Worm (Caenorhabditis elegans) whole organism, L1 larva: ENCODE data around the gene lin-14.

Experiments
- C34B4.2 ChIP-seq: sonication (generic microtip); optimal IDR thresholded peaks from 2 replicates; lab custom pipeline; 2017; ENCODE audit warnings: mild to moderate bottlenecking, missing genetic modification characterization, missing compliant biosample characterization
- F16B12.6 ChIP-seq: fragments of 150-350 bp; optimal IDR thresholded peaks from 2 replicates; lab custom pipeline; 2014; ENCODE audit warnings: missing biosample characterization, missing genetic modification characterization
- Y116A8C.19 ChIP-seq: sonication (generic microtip); optimal IDR thresholded peaks from 2 replicates; lab custom pipeline; 2016; ENCODE audit warnings: missing compliant biosample characterization, missing genetic modification characterization, borderline replicate concordance
- alr-1 ChIP-seq: fragments of 200-800 bp; sonication (Bioruptor generic); optimal IDR thresholded peaks from 2 replicates; lab custom pipeline; 2018; ENCODE audit warnings: borderline replicate concordance, mild to moderate bottlenecking, missing genetic modification characterization, missing compliant biosample characterization
- aly-2 ChIP-seq: fragments of 150-350 bp; optimal IDR thresholded peaks from 2 replicates; lab custom pipeline; 2014; ENCODE audit warnings: missing biosample characterization, missing genetic modification characterization
- blmp-1 ChIP-seq: fragments of 150-350 bp; optimal IDR thresholded peaks from 2 replicates; lab custom pipeline; 2014; ENCODE audit warnings: missing biosample characterization, missing genetic modification characterization
- ceh-63 ChIP-seq: fragments of 200-800 bp; sonication (Bioruptor generic); optimal IDR thresholded peaks from 2 replicates; lab custom pipeline; 2018; ENCODE audit warnings: mild to moderate bottlenecking, missing genetic modification characterization, missing compliant biosample characterization
- ceh-8 ChIP-seq: fragments of 200-800 bp; sonication (Bioruptor generic); optimal IDR thresholded peaks from 2 replicates; lab custom pipeline; 2018; ENCODE audit warnings: mild to moderate bottlenecking, missing genetic modification characterization, moderate library complexity, missing compliant biosample characterization
- ceh-88 ChIP-seq: fragments of 200-800 bp; sonication (Bioruptor generic); IDR thresholded peaks from 2 replicates; pipeline ENCODE4 v1.3.6; 2022; ENCODE audit warnings: missing genetic modification characterization, missing compliant biosample characterization
- ces-1 ChIP-seq: fragments of 150-350 bp; optimal IDR thresholded peaks from 2 replicates; lab custom pipeline; 2014; ENCODE audit warnings: missing biosample characterization, missing genetic modification reagents, missing genetic modification characterization
- dsc-1 ChIP-seq: sonication (generic microtip); optimal IDR thresholded peaks from 2 replicates; lab custom pipeline; 2016; ENCODE audit warnings: mild to moderate bottlenecking, missing genetic modification characterization, missing compliant biosample characterization
- efl-3 ChIP-seq: fragments of 200-800 bp; sonication (Bioruptor generic); optimal IDR thresholded peaks from 2 replicates; lab custom pipeline; 2018; ENCODE audit warnings: mild to moderate bottlenecking, missing genetic modification characterization, missing compliant biosample characterization
- egl-13 ChIP-seq: sonication (generic microtip); optimal IDR thresholded peaks from 2 replicates; lab custom pipeline; 2016; ENCODE audit warnings: missing genotype, missing genetic modification reagents, missing genetic modification characterization, missing compliant biosample characterization
- elt-2 ChIP-seq: sonication (generic microtip); optimal IDR thresholded peaks from 2 replicates; lab custom pipeline; 2016; ENCODE audit warnings: missing genetic modification characterization, mild to moderate bottlenecking, inconsistent platforms, missing compliant biosample characterization, missing genetic modification reagents
- elt-3 ChIP-seq, 6 experiments: fragments of 150-350 bp in 1 of 6; sonication (generic microtip); optimal IDR thresholded peaks; 2 replicates each; lab custom pipeline; 2017 to 2018; ENCODE audit warnings: missing biosample characterization in 6 of 6, missing genetic modification characterization in 6 of 6, inconsistent platforms in 1 of 6
- fkh-10 ChIP-seq: sonication (generic microtip); optimal IDR thresholded peaks from 2 replicates; lab custom pipeline; 2017; ENCODE audit warnings: missing biosample characterization, missing genetic modification reagents, missing genetic modification characterization
- hlh-17 ChIP-seq: fragments of 200-800 bp; sonication (Bioruptor generic); optimal IDR thresholded peaks from 2 replicates; lab custom pipeline; 2018; ENCODE audit warnings: missing genetic modification characterization, mild to moderate bottlenecking, missing compliant biosample characterization, moderate library complexity, borderline replicate concordance
- hpl-2 ChIP-seq: fragments of 150-350 bp; optimal IDR thresholded peaks from 2 replicates; lab custom pipeline; 2014; ENCODE audit warnings: missing biosample characterization, missing genetic modification reagents, missing genetic modification characterization
- irx-1 ChIP-seq: sonication (generic microtip); optimal IDR thresholded peaks from 2 replicates; lab custom pipeline; 2016; ENCODE audit warnings: missing genetic modification characterization, missing compliant biosample characterization
- lin-14 ChIP-seq: fragments of 200-800 bp; sonication (Bioruptor generic); optimal IDR thresholded peaks from 2 replicates; lab custom pipeline; 2018; ENCODE audit warnings: mild to moderate bottlenecking, missing genetic modification characterization, moderate library complexity, missing compliant biosample characterization
- lin-15B ChIP-seq: fragments of 150-350 bp; sonication (generic microtip); optimal IDR thresholded peaks from 3 replicates; lab custom pipeline; 2014; ENCODE audit warnings: missing biosample characterization, missing genetic modification characterization
- lin-35 ChIP-seq, 2 experiments: fragments of 150-350 bp; optimal IDR thresholded peaks; 2 replicates each; lab custom pipeline; 2014; ENCODE audit warnings: missing biosample characterization in 2 of 2, missing genetic modification characterization in 2 of 2, missing genetic modification reagents in 2 of 2
- lin-39 ChIP-seq: fragments of 150-350 bp; optimal IDR thresholded peaks from 2 replicates; lab custom pipeline; 2014; ENCODE audit warnings: missing biosample characterization, missing genetic modification reagents, missing genetic modification characterization
- lir-3 ChIP-seq: sonication (generic microtip); optimal IDR thresholded peaks from 2 replicates; lab custom pipeline; 2016; ENCODE audit warnings: mild to moderate bottlenecking, missing genetic modification characterization, moderate library complexity, missing compliant biosample characterization; ENCODE audit not compliant: poor library complexity
- mdl-1 ChIP-seq, 2 experiments: fragments of 150-350 bp; optimal IDR thresholded peaks; 2 replicates each; lab custom pipeline; 2014 to 2017; ENCODE audit warnings: missing biosample characterization in 2 of 2, missing genetic modification characterization in 2 of 2, inconsistent platforms in 1 of 2
- nhr-19 ChIP-seq: fragments of 200-800 bp; sonication (Bioruptor generic); conservative IDR thresholded peaks from 2 replicates; pipeline ENCODE4 v1.3.6; 2022; ENCODE audit warnings: missing genetic modification characterization, missing compliant biosample characterization
- nhr-20 ChIP-seq: sonication (generic microtip); optimal IDR thresholded peaks from 2 replicates; lab custom pipeline; 2016; ENCODE audit warnings: mild to moderate bottlenecking, missing genetic modification characterization, missing compliant biosample characterization
- nhr-237 ChIP-seq: fragments of 150-350 bp; optimal IDR thresholded peaks from 2 replicates; lab custom pipeline; 2014; ENCODE audit warnings: missing biosample characterization, missing genetic modification characterization
- nhr-28 ChIP-seq: fragments of 150-350 bp; optimal IDR thresholded peaks from 2 replicates; lab custom pipeline; 2014; ENCODE audit warnings: missing biosample characterization, missing genetic modification characterization
- nhr-47 ChIP-seq: sonication (generic microtip); optimal IDR thresholded peaks from 2 replicates; lab custom pipeline; 2016; ENCODE audit warnings: mild to moderate bottlenecking, missing genetic modification characterization, moderate library complexity, missing compliant biosample characterization
- nhr-71 ChIP-seq: sonication (generic microtip); optimal IDR thresholded peaks from 2 replicates; lab custom pipeline; 2016; ENCODE audit warnings: mild to moderate bottlenecking, missing genetic modification characterization, moderate library complexity, missing compliant biosample characterization
- nhr-77 ChIP-seq: fragments of 150-350 bp; optimal IDR thresholded peaks from 2 replicates; lab custom pipeline; 2014; ENCODE audit warnings: missing biosample characterization, missing genetic modification characterization
- nhr-84 ChIP-seq: sonication (generic microtip); optimal IDR thresholded peaks from 2 replicates; lab custom pipeline; 2017; ENCODE audit warnings: missing biosample characterization, missing genetic modification characterization
- pax-3 ChIP-seq: fragments of 200-800 bp; sonication (Bioruptor generic); optimal IDR thresholded peaks from 2 replicates; lab custom pipeline; 2018; ENCODE audit warnings: mild to moderate bottlenecking, missing genetic modification characterization, moderate library complexity, missing compliant biosample characterization
- skn-1 ChIP-seq: fragments of 150-350 bp; optimal IDR thresholded peaks from 2 replicates; lab custom pipeline; 2014; ENCODE audit warnings: missing biosample characterization, missing genetic modification characterization
- snpc-4 ChIP-seq: fragments of 150-350 bp; optimal IDR thresholded peaks from 2 replicates; lab custom pipeline; 2014; ENCODE audit warnings: missing biosample characterization, missing genetic modification characterization
- snu-23 ChIP-seq: sonication (generic microtip); optimal IDR thresholded peaks from 2 replicates; lab custom pipeline; 2016; ENCODE audit warnings: missing genetic modification characterization, missing compliant biosample characterization
- sox-4 ChIP-seq: sonication (generic microtip); optimal IDR thresholded peaks from 2 replicates; lab custom pipeline; 2016; ENCODE audit warnings: missing genetic modification characterization, missing compliant biosample characterization
- sup-37 ChIP-seq: fragments of 200-800 bp; sonication (Bioruptor generic); optimal IDR thresholded peaks from 2 replicates; lab custom pipeline; 2018; ENCODE audit warnings: mild to moderate bottlenecking, missing genetic modification characterization, missing compliant biosample characterization
- swsn-7 ChIP-seq: sonication (generic microtip); optimal IDR thresholded peaks from 2 replicates; lab custom pipeline; 2016; ENCODE audit warnings: missing genetic modification characterization, missing compliant biosample characterization
- tbx-2 ChIP-seq: sonication (generic microtip); optimal IDR thresholded peaks from 2 replicates; lab custom pipeline; 2016; ENCODE audit warnings: missing genetic modification characterization, missing compliant biosample characterization
- tlp-1 ChIP-seq: fragments of 150-350 bp; optimal IDR thresholded peaks from 2 replicates; lab custom pipeline; 2014; ENCODE audit warnings: missing biosample characterization, missing genetic modification characterization
- unc-130 ChIP-seq: fragments of 150-350 bp; optimal IDR thresholded peaks from 2 replicates; lab custom pipeline; 2017; ENCODE audit warnings: missing biosample characterization, missing genetic modification characterization, inconsistent platforms
- unc-30 ChIP-seq: sonication (generic microtip); optimal IDR thresholded peaks from 2 replicates; lab custom pipeline; 2017; ENCODE audit warnings: missing biosample characterization, missing genetic modification characterization
- unc-62 ChIP-seq: fragments of 150-350 bp; optimal IDR thresholded peaks from 2 replicates; lab custom pipeline; 2014; ENCODE audit warnings: missing biosample characterization, missing genetic modification reagents, missing genetic modification characterization
- xbp-1 ChIP-seq: sonication (generic microtip); optimal IDR thresholded peaks from 2 replicates; lab custom pipeline; 2016; ENCODE audit warnings: missing genetic modification characterization, missing compliant biosample characterization
- zip-4 ChIP-seq: fragments of 200-800 bp; sonication (Bioruptor generic); optimal IDR thresholded peaks from 2 replicates; lab custom pipeline; 2018; ENCODE audit warnings: mild to moderate bottlenecking, missing genetic modification characterization, moderate library complexity, missing compliant biosample characterization
- ztf-11 ChIP-seq, 2 experiments: sonication (generic microtip); optimal IDR thresholded peaks; 2 replicates each; lab custom pipeline; 2016 to 2017; ENCODE audit warnings: missing genetic modification characterization in 2 of 2, missing biosample characterization in 1 of 2, missing compliant biosample characterization in 1 of 2
- ztf-4 ChIP-seq: fragments of 150-350 bp; optimal IDR thresholded peaks from 2 replicates; lab custom pipeline; 2014; ENCODE audit warnings: missing biosample characterization, missing genetic modification characterization

Gene lin-14

ce11 chrX:11472953-11473671 is 7.8 kb downstream of the lin-14 start (continued):
- TF ChIP-seq egl-13 (tag; lab: Kevin White, UChicago) (peak; percentile 75), swsn-7 (peak; percentile 74), nhr-71 (tag; lab: Kevin White, UChicago) (peak; percentile 81), pax-3 (tag; lab: Kevin White, UChicago) (peak; percentile 44), lin-35 (GFP tag; optimal IDR thresholded peaks at IDR 0.05; lab: Kevin White, UChicago) (peak in 1 of 2 experiments; percentile 38), xbp-1 (peak; percentile 54), tlp-1 (tag; lab: Kevin White, UChicago) (no peak), ztf-4 (tag; lab: Kevin White, UChicago) (peak; percentile 15), ceh-8 (peak; percentile 66), Y116A8C.19 (tag; lab: Kevin White, UChicago) (no peak), unc-130 (tag; lab: Kevin White, UChicago) (peak; percentile 1), nhr-77 (no peak), efl-3 (GFP tag; lab: Kevin White, UChicago) (no peak), mdl-1 (tag; optimal IDR thresholded peaks at IDR 0.05; lab: Kevin White, UChicago) (peak in 1 of 2 experiments; percentile 50)

- TF ChIP-seq snu-23 (GFP tag; lab: Kevin White, UChicago) (peak; percentile 9), unc-62 (GFP tag; lab: Kevin White, UChicago) (no peak), unc-30 (no peak), mdl-1 (tag; optimal IDR thresholded peaks at IDR 0.05; lab: Kevin White, UChicago) (no peak), swsn-7 (no peak), nhr-28 (tag; lab: Kevin White, UChicago) (no peak), elt-3 (tag; optimal IDR thresholded peaks at IDR 0.05; lab: Kevin White, UChicago) (peak in 1 of 6 experiments; percentile 47), nhr-84 (tag; lab: Kevin White, UChicago) (no peak), elt-2 (tag; lab: Kevin White, UChicago) (no peak), skn-1 (tag; lab: Kevin White, UChicago) (peak; percentile 24), nhr-71 (tag; lab: Kevin White, UChicago) (peak; percentile 11), lin-35 (GFP tag; optimal IDR thresholded peaks at IDR 0.05; lab: Kevin White, UChicago) (no peak), lin-15B (tag; lab: Kevin White, UChicago) (no peak), fkh-10 (GFP tag; lab: Kevin White, UChicago) (no peak), zip-4 (no peak), C34B4.2 (tag; lab: Kevin White, UChicago) (no peak), lin-39 (tag; lab: Kevin White, UChicago) (no peak), hlh-17 (no peak), ces-1 (no peak), tbx-2 (tag; lab: Kevin White, UChicago) (no peak), ztf-11 (tag; optimal IDR thresholded peaks at IDR 0.05; lab: Kevin White, UChicago) (no peak), ceh-63 (GFP tag; lab: Kevin White, UChicago) (no peak), dsc-1 (tag; lab: Kevin White, UChicago) (no peak), nhr-47 (tag; lab: Kevin White, UChicago) (no peak), xbp-1 (no peak), aly-2 (tag; lab: Kevin White, UChicago) (no peak), lir-3 (no peak), nhr-237 (tag; lab: Kevin White, UChicago) (peak; percentile 22), sox-4 (tag; lab: Kevin White, UChicago) (no peak), nhr-20 (tag; lab: Kevin White, UChicago) (peak; percentile 18), F16B12.6 (no peak), lin-14 (GFP tag; lab: Kevin White, UChicago) (peak; percentile 96), sup-37 (GFP tag; lab: Kevin White, UChicago) (no peak), hpl-2 (GFP tag; lab: Kevin White, UChicago) (no peak), irx-1 (tag; lab: Kevin White, UChicago) (no peak), Y116A8C.19 (tag; lab: Kevin White, UChicago) (no peak), blmp-1 (tag; lab: Kevin White, UChicago) (peak; percentile 67), ceh-88 (GFP tag; lab: Robert Waterston, UW) (0 out of 2 replicates have a peak, but pooled peaks have one; percentile 8), nhr-19 (GFP tag; lab: Robert Waterston, UW) (no peak), alr-1 (tag; lab: Kevin White, UChicago) (no peak), snpc-4 (tag; lab: Kevin White, UChicago) (no peak)
Observed at ce11 chrX:11474149-11474585, 8.8 kb downstream of the lin-14 start.
